Fruit fly (Drosophila melanogaster) whole organism: ENCODE data around the gene Larp7.

Experiments
- CG8478 ChIP-seq: fragments of >200 bp; optimal IDR thresholded peaks from 2 replicates; lab custom pipeline; 2018; ENCODE audit warnings: inconsistent platforms
- Dll ChIP-seq: fragments of >200 bp; optimal IDR thresholded peaks from 2 replicates; lab custom pipeline; 2017
- EcR ChIP-seq, 2 experiments: fragments of >200 bp; optimal IDR thresholded peaks; 2 replicates each; lab custom pipeline; 2017; ENCODE audit warnings: missing biosample characterization in 2 of 2, missing genetic modification characterization in 2 of 2, missing genetic modification reagents in 2 of 2
- pan ChIP-seq: fragments of >200 bp; optimal IDR thresholded peaks from 2 replicates; lab custom pipeline; 2017
- psq ChIP-seq: fragments of >200 bp; optimal IDR thresholded peaks from 2 replicates; lab custom pipeline; 2017
- usp ChIP-seq: fragments of >200 bp; optimal IDR thresholded peaks from 2 replicates; lab custom pipeline; 2017; ENCODE audit warnings: missing biosample characterization, missing genetic modification characterization, mixed read lengths

Larp7 gene

DNA sequence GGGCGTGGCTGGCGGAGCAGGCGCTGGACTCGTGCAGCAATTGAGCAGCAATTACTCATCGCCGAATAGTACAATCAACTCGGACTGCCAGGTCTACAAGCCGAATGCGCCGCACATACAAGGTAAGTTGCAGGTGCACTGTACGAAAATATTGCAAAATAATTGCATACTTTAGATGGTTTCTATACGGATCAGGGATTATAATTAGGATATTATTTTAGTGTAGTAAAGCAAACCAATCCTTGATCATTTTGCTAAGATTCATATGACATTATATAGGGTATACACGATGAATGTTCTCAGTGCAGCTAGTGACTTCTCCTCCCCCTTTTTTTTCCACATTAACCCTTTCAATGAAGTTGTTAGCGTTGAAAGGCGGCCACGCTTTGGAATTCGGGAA, 51.9 kb downstream of the Larp7 start:
- no peak for TF ChIP-seq Dll
- no peak for TF ChIP-seq CG8478 (lab: Kevin White, UChicago)
- no peak for TF ChIP-seq EcR (GFP tag; optimal IDR thresholded peaks at IDR 0.05; lab: Kevin White, UChicago)
- TF ChIP-seq usp, result no peak
- TF ChIP-seq pan (lab: Kevin White, UChicago), result no peak
- TF ChIP-seq psq, result no peak
